Worm (Caenorhabditis elegans) whole organism, young adult: Measurements from ENCODE around the gene unc-80.

Experiments
- attf-3 ChIP-seq: fragments of 200-800 bp; sonication (Bioruptor generic); conservative IDR thresholded peaks from 2 replicates; pipeline ENCODE4 v1.3.6; 2022; ENCODE audit warnings: missing genetic modification reagents, missing genetic modification characterization, missing compliant biosample characterization
- bed-2 ChIP-seq: fragments of 200-800 bp; sonication (Bioruptor generic); IDR thresholded peaks from 2 replicates; pipeline ENCODE4 v1.3.6; 2022; ENCODE audit warnings: missing genetic modification reagents, missing genetic modification characterization, missing compliant biosample characterization

DNA sequence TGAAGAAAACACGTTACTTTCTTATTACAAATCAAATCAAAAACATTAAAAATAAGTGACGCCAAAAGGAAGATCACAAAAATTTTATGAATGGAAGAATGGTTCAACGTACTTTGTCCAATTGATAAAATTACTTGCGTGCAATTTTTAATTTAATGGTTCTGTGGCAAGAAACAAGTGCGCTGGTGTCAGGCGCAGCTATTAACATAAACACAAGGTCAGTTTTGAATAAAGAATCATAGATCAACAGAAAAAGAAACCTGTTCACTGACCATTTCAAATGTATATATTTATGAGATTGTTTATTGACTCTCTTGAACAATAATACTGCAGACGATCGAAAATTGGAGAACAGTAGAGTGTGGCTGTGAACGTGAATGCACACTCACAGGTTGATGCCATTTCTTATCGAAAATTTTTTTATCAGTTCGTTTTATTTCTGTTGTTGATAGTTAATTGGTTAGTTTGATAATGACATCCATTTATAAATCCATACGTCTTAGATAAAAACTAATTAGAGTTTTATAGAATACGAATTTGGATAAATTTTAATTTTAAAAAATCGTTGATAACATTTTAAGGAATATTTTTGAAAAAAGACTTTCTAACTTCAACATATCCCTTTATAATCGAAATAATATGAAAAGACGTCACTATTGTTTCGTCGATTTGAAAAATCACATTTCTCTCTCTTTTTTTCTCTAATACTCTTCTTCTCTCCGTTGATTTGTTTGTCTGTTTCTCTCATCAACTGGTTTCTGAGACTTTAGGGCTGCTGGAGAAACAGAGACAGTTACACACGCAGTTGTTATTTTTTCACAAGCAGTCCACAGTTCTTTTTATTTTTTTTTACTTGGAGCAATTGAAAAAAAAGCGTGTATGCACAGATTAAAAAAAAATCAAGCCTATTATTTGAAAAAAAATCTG, 24.0 kb downstream of the unc-80 start, which contains the start of gene amx-3:
- no peak for TF ChIP-seq bed-2
- no peak for TF ChIP-seq attf-3 (GFP tag; lab: Robert Waterston, UW)
